Fruit fly (Drosophila melanogaster): ENCODE results near the gene sff.
A peak's percentile ranks its signal among the peaks of the same experiment; 100 is the strongest.

Gene sff

DNA sequence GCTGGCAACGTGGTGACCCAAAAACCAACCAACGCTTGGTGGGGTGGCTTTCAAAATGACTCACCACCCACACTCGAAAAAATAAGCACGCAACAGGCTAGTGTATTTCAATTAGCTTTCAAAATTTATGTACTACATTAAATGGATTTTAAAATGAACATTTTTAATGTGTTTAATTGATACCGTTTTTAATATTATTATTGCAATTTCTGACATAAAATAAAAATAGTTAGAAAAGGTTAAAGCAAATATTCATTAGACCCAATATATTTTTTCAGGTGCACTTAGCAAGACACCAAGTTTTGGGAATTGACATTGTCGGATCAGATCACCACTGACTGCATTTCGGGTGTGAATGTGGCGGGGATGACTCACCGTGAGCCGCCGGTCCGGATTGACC lies 18.4 kb downstream of the sff start:
- TF ChIP-seq CG8478 (optimal IDR thresholded peaks at IDR 0.05) (no peak), CTCF (optimal IDR thresholded peaks at IDR 0.05) (no peak)

dm6 chr3L:15898952-15899351 lies 25.7 kb downstream of the sff start, which contains the start of gene pHCl-1:
Gene pHCl-1, minus strand, starts transcription at chr3L:15899029.
- no peak for TF ChIP-seq CTCF (optimal IDR thresholded peaks at IDR 0.05)
- TF ChIP-seq CG8478 (optimal IDR thresholded peaks at IDR 0.05), result no peak

DNA sequence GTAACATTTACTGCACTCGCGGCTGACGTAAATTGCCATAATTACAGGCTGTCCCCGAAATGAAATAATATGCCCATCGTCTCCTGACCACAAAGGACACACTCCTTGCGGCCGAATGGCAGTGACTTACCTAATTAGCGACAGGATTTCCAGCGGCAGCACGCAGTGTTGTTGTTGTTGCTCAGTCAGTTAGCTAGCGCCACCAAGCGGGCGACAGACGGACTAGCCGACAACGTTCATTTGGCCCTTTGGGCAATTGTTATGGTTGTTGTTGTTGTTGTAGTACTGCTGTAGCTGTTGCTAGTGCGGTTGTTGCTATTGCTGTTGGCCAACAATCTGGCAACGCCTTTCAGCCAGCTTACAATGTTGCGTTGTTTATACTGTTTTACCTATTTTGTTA lies 31.2 kb downstream of the sff start:
- TF ChIP-seq CG8478 (optimal IDR thresholded peaks at IDR 0.05) (no peak), CTCF (optimal IDR thresholded peaks at IDR 0.05) (peak; percentile 73 to 88)

dm6 chr3L:15877520-15877919 lies 47.1 kb downstream of the sff start:
- TF ChIP-seq CTCF (optimal IDR thresholded peaks at IDR 0.05) (no peak), CG8478 (optimal IDR thresholded peaks at IDR 0.05) (no peak)

- TF ChIP-seq CG8478 (optimal IDR thresholded peaks at IDR 0.05), result no peak
- no peak for TF ChIP-seq CTCF (optimal IDR thresholded peaks at IDR 0.05)
Measured at dm6 chr3L:15856035-15856434, 68.6 kb downstream of the sff start.
